Fruit fly (Drosophila melanogaster): Measurements from ENCODE around the gene Obp18a.

Obp18a gene

DNA sequence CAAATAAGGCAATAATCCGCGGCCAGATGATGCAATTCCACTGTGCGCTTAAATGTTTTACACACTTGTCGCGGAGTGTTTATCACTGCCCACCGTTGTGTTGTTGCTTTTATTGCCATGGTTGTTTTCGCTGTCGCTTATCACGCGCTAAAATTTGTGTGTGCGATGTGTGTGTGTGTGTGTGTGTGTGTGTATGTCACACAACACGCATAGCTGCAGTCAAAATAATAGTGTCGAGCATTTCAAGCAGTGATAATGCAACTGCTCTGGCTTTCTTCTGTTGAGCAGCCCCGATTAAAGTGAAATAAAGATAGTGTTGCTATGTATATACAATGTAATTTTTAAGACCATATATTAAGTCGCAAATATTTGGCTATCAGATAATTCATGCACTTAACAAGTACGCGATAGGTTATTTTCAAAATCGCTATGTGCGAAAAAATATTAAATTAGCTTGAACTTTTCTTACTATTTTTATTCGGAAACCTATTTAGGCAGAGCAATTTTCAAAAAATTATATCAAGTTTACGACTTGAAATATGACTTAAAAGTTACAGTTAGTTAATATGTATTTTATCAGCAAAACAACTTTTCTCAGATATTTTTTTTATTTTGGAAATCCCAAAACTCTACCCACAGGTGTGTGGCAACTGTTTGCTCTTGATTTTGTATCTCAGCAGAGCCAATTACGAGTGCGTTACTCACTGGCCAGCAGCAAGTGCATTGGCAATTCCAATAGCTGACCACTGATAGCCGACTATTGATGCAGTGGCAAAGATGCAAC is 30.7 kb upstream of the Obp18a start (continued):
- TF ChIP-seq gfzf (GFP tag; optimal IDR thresholded peaks at IDR 0.05) (no peak), CG4854 (GFP tag; optimal IDR thresholded peaks at IDR 0.05) (no peak), insv (GFP tag; optimal IDR thresholded peaks at IDR 0.05) (no peak), sens (GFP tag) (peak; percentile 90), ab (GFP tag; optimal IDR thresholded peaks at IDR 0.05) (no peak), CG10267 (tag; optimal IDR thresholded peaks at IDR 0.05) (peak; percentile 13), onecut (GFP tag; IDR thresholded peaks at IDR 0.05) (no peak), repo (GFP tag; optimal IDR thresholded peaks at IDR 0.05) (no peak), CG16815 (GFP tag; optimal IDR thresholded peaks at IDR 0.05) (peak; percentile 0), peb (GFP tag; IDR thresholded peaks at IDR 0.05) (no peak), CG13287 (GFP tag; IDR thresholded peaks at IDR 0.05; ENCODE audit: partially characterized antibody) (no peak), tna (GFP tag; IDR thresholded peaks at IDR 0.05; ENCODE audit: partially characterized antibody) (no peak), bigmax (GFP tag; optimal IDR thresholded peaks at IDR 0.05) (no peak), ro (GFP tag; IDR thresholded peaks at IDR 0.05) (no peak), CG12155 (GFP tag; optimal IDR thresholded peaks at IDR 0.05) (no peak), Hr3 (GFP tag; optimal IDR thresholded peaks at IDR 0.05) (no peak), ftz-f1 (GFP tag; optimal IDR thresholded peaks at IDR 0.05) (no peak), CG12104 (GFP tag; optimal IDR thresholded peaks at IDR 0.05) (peak; percentile 41), tio (GFP tag; optimal IDR thresholded peaks at IDR 0.05) (peak; percentile 21), CG13775 (GFP tag; optimal IDR thresholded peaks at IDR 0.05) (peak; percentile 43), CG17829 (tag; optimal IDR thresholded peaks at IDR 0.05) (no peak), CG34376 (GFP tag; optimal IDR thresholded peaks at IDR 0.05) (no peak), CG11085 (GFP tag; IDR thresholded peaks at IDR 0.05) (no peak), D19A (tag; optimal IDR thresholded peaks at IDR 0.05) (peak; percentile 22), ash1 (GFP tag; optimal IDR thresholded peaks at IDR 0.05) (no peak), CG11560 (tag; IDR thresholded peaks at IDR 0.05) (no peak), Sox100B (GFP tag; optimal IDR thresholded peaks at IDR 0.05) (peak; percentile 67), CG11723 (GFP tag; optimal IDR thresholded peaks at IDR 0.05) (peak; percentile 2), pum (GFP tag; optimal IDR thresholded peaks at IDR 0.05) (peak; percentile 9), otp (GFP tag; IDR thresholded peaks at IDR 0.05) (no peak), Oli (tag; optimal IDR thresholded peaks at IDR 0.05) (peak; percentile 65), z (GFP tag; IDR thresholded peaks at IDR 0.05) (no peak), slp2 (GFP tag; optimal IDR thresholded peaks at IDR 0.05) (peak; percentile 2), Myb (GFP tag; optimal IDR thresholded peaks at IDR 0.05) (no peak), pho (GFP tag; optimal IDR thresholded peaks at IDR 0.05) (peak; percentile 36), CG4820 (GFP tag; optimal IDR thresholded peaks at IDR 0.05) (peak; percentile 30), Fer2 (tag; optimal IDR thresholded peaks at IDR 0.05) (no peak), Doc3 (GFP tag; IDR thresholded peaks at IDR 0.05; ENCODE audit: partially characterized antibody) (no peak), CG12236 (GFP tag; optimal IDR thresholded peaks at IDR 0.05) (no peak), dpn (GFP tag; optimal IDR thresholded peaks at IDR 0.05) (peak; percentile 41 to 61), klu (GFP tag; IDR thresholded peaks at IDR 0.05) (no peak), hb (GFP tag; IDR thresholded peaks at IDR 0.05; ENCODE audit: partially characterized antibody) (no peak), Atf3 (GFP tag; optimal IDR thresholded peaks at IDR 0.05) (no peak), seq (GFP tag; IDR thresholded peaks at IDR 0.05) (no peak), CG3838 (GFP tag; optimal IDR thresholded peaks at IDR 0.05) (no peak), org-1 (GFP tag; optimal IDR thresholded peaks at IDR 0.05) (peak; percentile 49), Dip2 (GFP tag; IDR thresholded peaks at IDR 0.05) (no peak), Taf1 (GFP tag; IDR thresholded peaks at IDR 0.05) (no peak), nau (GFP tag; optimal IDR thresholded peaks at IDR 0.05) (no peak), Tbp (GFP tag; optimal IDR thresholded peaks at IDR 0.05) (no peak), en (GFP tag; optimal IDR thresholded peaks at IDR 0.05) (no peak)
